Worm (Caenorhabditis elegans): Measurements from ENCODE around the gene tmd-2.

DNA sequence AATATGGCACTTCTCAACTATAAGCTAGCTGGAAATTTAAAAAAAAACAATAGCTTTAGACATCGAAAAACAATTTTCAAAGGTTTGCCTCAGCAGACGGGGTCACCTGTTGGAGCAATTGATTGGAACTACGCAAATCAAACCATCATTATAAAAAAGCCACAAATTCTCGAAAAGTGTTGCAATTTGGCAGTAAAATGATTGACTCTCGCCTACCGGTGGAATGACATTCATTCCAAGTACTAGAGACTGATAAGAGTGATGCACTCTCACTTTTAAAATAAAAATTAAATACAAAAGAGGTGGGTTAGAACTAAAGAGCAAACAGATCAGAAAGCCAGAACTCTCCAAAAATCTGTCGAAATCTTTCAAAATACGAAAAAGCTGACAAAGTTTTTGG, 49.0 kb upstream of the tmd-2 start:
- TF ChIP-seq rcor-1 (GFP tag; IDR thresholded peaks at IDR 0.05), result no peak
- no peak for TF ChIP-seq snpc-4 (GFP tag; optimal IDR thresholded peaks at IDR 0.05)
- no peak for TF ChIP-seq snpc-4 (tag; optimal IDR thresholded peaks at IDR 0.05)
- TF ChIP-seq K12H6.12 (tag; optimal IDR thresholded peaks at IDR 0.05), result no peak
- no peak for TF ChIP-seq nfya-1 (tag; optimal IDR thresholded peaks at IDR 0.05; ENCODE audit: borderline replicate concordance, insufficient read depth)
- TF ChIP-seq Y67H2A.10 (GFP tag; conservative IDR thresholded peaks at IDR 0.05), result no peak
- no peak for TF ChIP-seq F49E8.2 (tag; optimal IDR thresholded peaks at IDR 0.05; ENCODE audit: insufficient read depth)

All from whole organism, young adult.